Fruit fly (Drosophila melanogaster): ENCODE data around the gene iPLA2-VIA.

dm6 chr3L:9853895-9854470 is 10.2 kb downstream of the iPLA2-VIA start:
- TF ChIP-seq h (GFP tag; optimal IDR thresholded peaks at IDR 0.05): peak; percentile 62
- TF ChIP-seq usp (GFP tag; optimal IDR thresholded peaks at IDR 0.05): no peak
- TF ChIP-seq ey (GFP tag; optimal IDR thresholded peaks at IDR 0.05): no peak
- TF ChIP-seq Sp1 (GFP tag; optimal IDR thresholded peaks at IDR 0.05): no peak
- no peak for TF ChIP-seq HLH106 (tag; optimal IDR thresholded peaks at IDR 0.05)
- peak; percentile 2 for TF ChIP-seq brk (GFP tag; optimal IDR thresholded peaks at IDR 0.05)
- no peak for TF ChIP-seq Myc (optimal IDR thresholded peaks at IDR 0.05)
- TF ChIP-seq sage (GFP tag; optimal IDR thresholded peaks at IDR 0.05): no peak
- no peak for TF ChIP-seq Hr78 (GFP tag; optimal IDR thresholded peaks at IDR 0.05)
- TF ChIP-seq Abd-B (GFP tag; optimal IDR thresholded peaks at IDR 0.05): no peak
